Fruit fly (Drosophila melanogaster) Kc167 (cell line): Measurements from ENCODE around the gene Abp1.

Source experiments
- Myc ChIP-seq: fragments of >200 bp; optimal IDR thresholded peaks from 2 replicates; lab custom pipeline; 2017; ENCODE audit warnings: missing external identifiers
- Sin3A ChIP-seq: fragments of >200 bp; optimal IDR thresholded peaks from 2 replicates; lab custom pipeline; 2018; ENCODE audit warnings: missing external identifiers
- h ChIP-seq: fragments of >200 bp; optimal IDR thresholded peaks from 3 replicates; lab custom pipeline; 2018; ENCODE audit warnings: missing external identifiers
- insv ChIP-seq: fragments of >200 bp; optimal IDR thresholded peaks from 3 replicates; lab custom pipeline; 2018; ENCODE audit warnings: missing external identifiers
- psq ChIP-seq: fragments of >200 bp; optimal IDR thresholded peaks from 2 replicates; lab custom pipeline; 2017; ENCODE audit warnings: missing external identifiers
- ttk ChIP-seq: sonication (Bioruptor generic); optimal IDR thresholded peaks from 2 replicates; lab custom pipeline; 2017; ENCODE audit warnings: missing external identifiers

Gene Abp1

DNA sequence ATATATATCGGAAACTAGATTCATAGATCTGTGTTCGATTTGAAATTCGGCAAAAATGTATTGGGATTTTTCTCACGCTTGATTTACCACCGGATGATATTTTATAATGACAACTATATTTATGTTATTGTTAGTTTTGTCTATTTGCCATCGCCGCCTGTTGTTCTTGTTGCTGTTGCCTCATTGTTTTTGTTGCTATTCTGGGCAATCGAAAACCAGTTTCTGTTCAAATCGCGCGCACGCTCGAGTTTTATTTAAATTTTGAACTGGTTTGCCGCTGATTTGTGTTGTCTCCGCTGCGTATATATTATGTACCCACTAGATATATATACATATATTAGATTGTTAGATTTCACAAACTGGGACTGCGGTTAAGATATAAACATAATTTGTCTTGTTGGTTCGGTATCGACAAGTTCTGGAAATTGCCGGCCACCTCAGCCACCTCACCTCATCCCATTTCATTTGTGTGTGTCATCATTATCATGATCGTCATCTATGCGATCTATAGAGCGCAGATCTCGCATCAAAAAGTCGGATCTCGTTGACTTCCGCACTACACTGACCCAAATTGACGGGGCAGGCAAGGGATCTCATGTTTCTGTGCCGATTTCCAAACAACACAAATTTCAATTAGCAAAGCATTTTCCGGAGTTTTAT lies 4.7 kb upstream of the Abp1 start:
- no peak for TF ChIP-seq Sin3A (lab: Kevin White, UChicago)
- TF ChIP-seq Myc (lab: Kevin White, UChicago), result no peak
- TF ChIP-seq h (lab: Kevin White, UChicago), result no peak
- TF ChIP-seq ttk (lab: Kevin White, UChicago), result no peak
- TF ChIP-seq psq (lab: Kevin White, UChicago), result no peak
- TF ChIP-seq insv (lab: Kevin White, UChicago), result no peak

DNA sequence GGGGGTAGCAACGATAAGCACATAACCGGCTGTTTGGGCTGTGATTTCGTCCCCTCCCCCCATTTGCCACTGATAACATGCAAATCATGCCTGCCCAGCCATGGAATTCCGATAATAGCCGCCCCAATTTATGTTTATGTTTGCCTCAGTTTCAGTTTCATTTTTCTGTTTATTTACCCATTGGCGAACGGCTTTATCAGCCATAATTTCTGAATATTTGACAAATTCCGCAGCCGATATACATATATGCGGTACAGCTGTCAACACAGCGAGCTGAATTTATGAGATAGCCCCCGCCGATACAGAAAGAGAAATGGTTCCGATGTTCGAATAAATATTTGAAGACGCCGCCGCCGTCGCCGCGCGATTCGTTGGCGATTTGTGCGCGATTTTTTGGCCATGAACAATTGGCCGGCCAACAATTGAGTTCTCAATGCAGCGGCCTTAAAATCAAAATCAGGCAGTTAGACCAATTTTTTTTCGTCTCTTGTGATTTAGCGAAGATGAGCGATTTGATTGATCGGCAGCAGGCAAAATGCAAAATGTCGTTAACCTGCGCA lies 3.2 kb upstream of the Abp1 start:
- TF ChIP-seq Sin3A (lab: Kevin White, UChicago), result no peak
- TF ChIP-seq h (lab: Kevin White, UChicago), result no peak
- no peak for TF ChIP-seq Myc (lab: Kevin White, UChicago)
- TF ChIP-seq psq (lab: Kevin White, UChicago), result no peak
- TF ChIP-seq ttk (lab: Kevin White, UChicago), result no peak
- no peak for TF ChIP-seq insv (lab: Kevin White, UChicago)

DNA sequence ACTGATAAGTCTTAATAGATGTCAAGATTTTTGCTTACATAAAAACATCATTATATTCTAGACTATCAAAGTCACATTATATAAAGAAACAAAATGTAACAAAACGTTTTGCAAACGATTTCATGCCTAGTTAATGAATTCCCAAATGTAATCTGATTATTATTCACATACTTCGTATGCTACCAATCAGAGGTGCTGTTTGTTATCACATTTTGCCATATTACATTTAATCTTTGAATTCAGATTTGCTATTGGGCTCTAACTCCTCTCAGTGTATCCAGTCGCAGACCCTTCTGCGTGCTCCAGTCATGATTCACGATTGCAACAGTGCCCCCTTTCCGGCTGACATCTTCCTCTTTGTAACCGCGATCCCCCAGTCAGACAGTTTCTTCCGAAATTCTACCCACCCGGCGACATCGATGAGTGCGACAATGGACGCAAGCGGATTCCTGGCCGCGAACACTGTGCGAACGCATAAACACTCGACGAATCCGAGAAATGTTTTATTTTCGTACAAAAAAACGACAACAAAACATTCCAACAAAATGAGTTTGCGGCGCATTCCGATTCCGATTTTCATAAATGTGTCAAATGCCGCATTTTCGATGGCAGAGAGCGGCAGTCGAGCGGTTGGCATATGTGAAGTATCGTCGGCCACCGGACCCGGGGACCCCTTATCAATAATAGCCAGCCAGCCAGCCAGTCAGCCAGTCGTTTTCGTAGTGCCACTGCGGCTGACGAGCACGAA lies 2.2 kb upstream of the Abp1 start:
- no peak for TF ChIP-seq Myc (lab: Kevin White, UChicago)
- no peak for TF ChIP-seq insv (lab: Kevin White, UChicago)
- no peak for TF ChIP-seq ttk (lab: Kevin White, UChicago)
- no peak for TF ChIP-seq Sin3A (lab: Kevin White, UChicago)
- no peak for TF ChIP-seq psq (lab: Kevin White, UChicago)
- TF ChIP-seq h (lab: Kevin White, UChicago), result no peak

DNA sequence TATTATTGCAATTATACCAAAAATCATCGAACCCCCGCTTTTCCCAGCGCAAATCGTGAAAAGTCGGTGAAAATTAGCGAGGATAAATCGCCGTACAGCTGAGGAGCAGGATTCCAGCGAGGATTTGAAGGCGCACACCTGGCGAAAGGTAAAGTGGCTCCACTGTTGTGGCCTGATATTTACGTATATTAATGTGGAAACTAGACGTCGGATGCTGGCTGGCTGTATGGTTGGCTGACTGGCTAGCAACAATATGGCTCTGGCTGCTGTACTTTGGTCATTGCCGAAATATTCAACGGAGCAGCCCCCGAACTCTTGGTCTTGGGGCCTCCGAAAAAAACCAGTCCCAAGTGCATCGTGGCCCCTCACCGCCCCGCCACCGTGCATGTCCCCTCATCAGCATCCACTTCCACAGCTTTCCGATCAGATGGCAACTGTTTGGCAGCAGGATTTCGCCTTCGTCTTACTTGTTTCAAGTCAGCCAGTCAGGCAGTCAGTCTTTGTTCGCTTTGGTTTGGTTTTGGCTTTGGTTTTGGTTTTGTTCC lies 852 bp upstream of the Abp1 start:
- TF ChIP-seq insv (lab: Kevin White, UChicago), result no peak
- TF ChIP-seq ttk (lab: Kevin White, UChicago), result no peak

DNA sequence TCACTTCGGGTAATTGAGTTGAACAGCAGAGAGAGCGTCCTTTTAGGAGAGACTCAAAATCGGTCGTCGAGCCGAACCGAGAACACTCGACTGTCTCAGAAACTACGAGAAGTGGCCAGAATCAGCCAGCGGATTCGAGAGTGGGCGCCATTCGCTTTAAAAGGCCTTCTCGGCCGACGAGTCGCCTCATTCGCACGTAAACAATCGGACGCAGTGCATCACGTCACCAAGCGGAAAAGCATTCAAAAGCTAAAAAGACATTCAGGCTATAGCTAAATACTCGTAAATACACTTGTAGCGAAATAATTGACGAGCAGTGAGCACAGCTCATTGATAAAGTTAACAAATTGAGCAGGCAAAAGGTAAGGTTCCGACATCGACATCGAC lies 5.8 kb downstream of the Abp1 start:
- TF ChIP-seq ttk (lab: Kevin White, UChicago), result no peak
- no peak for TF ChIP-seq insv (lab: Kevin White, UChicago)
- TF ChIP-seq psq (lab: Kevin White, UChicago), result no peak
- no peak for TF ChIP-seq h (lab: Kevin White, UChicago)
- TF ChIP-seq Sin3A (lab: Kevin White, UChicago), result no peak
- TF ChIP-seq Myc (lab: Kevin White, UChicago), result no peak

DNA sequence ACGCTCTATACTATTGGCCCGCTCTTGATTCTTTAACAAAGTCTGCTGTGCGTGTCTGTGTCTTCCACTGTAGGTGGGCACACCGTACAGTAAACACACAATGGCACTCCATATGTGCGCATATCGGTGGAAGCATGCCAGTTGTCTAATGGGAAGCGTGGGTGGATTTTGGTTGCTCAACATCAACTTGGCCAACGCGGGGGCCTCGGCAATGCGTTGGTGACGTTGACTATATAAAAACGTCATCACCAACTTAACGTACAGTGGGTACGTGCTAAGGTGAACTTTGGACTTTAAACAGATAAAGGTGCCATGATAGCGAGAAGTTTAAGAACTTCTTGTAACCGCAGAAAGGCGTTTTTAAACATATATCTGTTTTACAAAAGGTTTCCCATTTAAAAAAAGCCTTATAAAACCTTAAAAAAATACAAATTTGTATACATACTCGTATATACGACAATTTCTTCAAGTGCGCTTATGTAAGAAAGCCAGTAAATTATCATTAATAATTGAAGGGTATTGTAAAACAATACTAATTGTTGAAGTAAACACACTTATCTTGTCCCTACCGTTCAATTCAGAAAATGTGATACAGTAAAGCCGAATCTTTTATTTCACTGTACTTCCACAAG lies 6.4 kb downstream of the Abp1 start:
- no peak for TF ChIP-seq ttk (lab: Kevin White, UChicago)

DNA sequence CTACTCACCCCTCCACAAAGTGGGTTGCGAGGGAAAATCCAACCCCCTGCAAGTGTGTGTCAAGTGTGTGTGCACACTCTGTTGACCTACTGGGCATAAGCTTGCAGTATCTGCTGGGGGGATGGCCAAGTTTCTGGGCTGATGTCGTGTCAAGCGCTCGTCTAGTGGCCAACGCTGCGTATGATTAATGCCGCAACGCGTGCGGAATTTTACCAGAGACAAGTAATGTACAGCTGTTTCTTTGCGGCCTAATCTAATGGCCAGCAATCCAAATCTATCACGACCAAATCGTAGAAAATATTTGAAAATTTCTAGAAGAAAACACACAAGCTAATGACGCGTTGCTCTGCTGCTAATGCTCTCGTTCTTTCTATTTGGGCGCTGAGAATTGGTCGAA lies 6.9 kb downstream of the Abp1 start:
- no peak for TF ChIP-seq ttk (lab: Kevin White, UChicago)
- TF ChIP-seq h (lab: Kevin White, UChicago), result no peak
- no peak for TF ChIP-seq Myc (lab: Kevin White, UChicago)
- TF ChIP-seq psq (lab: Kevin White, UChicago), result no peak
- TF ChIP-seq Sin3A (lab: Kevin White, UChicago), result no peak
- TF ChIP-seq insv (lab: Kevin White, UChicago), result no peak

DNA sequence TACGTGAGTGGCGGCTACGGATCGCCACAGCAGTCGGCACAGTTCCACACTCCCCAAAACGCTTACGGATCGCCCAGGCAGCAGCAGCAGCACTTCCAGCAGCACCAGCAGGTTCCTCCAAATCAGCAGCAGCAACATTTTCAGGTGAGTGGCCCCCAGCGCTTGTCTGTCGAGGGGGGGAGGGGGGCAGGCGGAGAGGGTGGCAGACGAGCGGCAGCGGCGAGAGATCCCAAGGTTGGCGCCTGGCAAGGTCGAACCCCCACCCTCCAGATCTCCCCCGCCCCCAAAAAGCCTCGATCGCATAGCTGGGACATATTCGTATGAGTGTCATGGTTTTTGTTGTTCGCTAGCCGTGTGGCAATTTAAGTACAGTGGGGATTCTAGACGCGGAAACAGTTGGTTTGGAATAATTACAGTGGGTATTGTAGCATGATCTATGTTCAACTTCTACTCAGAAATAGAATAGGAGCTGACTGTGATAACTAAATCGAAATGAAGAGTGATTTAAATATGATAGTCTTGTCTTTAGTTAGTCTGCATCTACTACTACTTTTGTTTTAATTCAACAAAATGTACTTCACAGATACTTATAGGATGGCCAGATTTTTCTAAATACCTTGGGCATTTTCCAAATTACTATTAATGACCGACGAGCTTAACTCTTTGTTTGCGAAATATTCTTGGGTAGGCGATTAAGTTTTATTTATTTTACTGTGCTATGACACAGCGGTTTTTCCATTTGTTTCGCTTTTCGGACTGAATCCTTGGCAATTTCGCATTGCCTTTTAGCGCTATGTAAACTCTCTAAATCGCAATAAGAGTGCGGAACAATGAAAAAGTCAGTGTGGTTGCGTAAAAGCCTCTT lies 7.5 kb downstream of the Abp1 start:
- TF ChIP-seq Sin3A (lab: Kevin White, UChicago), result no peak
- no peak for TF ChIP-seq h (lab: Kevin White, UChicago)
- no peak for TF ChIP-seq ttk (lab: Kevin White, UChicago)
- TF ChIP-seq insv (lab: Kevin White, UChicago), result no peak
- no peak for TF ChIP-seq psq (lab: Kevin White, UChicago)
- TF ChIP-seq Myc (lab: Kevin White, UChicago), result no peak

DNA sequence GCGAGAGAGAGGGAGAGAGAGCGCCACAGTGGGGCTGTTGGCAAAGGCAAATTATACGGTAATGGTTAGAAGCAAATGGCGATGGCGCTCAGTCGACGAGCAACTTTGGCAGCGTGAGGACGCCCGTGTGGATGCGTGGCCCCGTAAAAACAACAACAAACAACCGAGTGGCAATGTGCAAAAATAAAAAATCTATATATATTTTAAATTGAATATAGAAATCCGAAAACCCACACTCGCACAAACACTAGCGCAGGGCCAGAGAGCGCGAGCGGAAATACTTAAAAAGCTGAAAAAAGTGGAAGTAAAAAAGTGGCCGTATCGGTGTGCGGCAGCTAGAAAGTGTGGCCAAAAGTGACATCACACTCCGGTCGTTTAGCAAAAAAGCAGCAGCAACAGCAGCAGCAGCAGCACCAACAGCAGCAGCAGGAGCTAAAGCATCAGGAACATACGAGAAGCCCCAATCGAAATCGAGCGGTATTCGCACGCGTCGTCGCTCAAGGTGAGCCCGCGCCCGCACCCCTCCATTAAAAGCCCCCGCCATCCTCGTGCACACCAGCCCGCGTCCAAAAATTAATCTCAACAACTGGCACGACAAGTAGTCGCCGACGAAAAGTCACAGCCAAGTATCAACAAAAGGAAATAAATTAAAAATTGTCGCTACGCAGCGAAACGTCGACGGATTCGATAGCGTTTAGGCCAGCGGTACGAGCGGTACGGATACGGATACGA lies 8.5 kb downstream of the Abp1 start, which contains the start of gene stv:
stv (plus strand) TSS at position 89 of the 732 bp plus-strand sequence.
- TF ChIP-seq h (lab: Kevin White, UChicago), result no peak
